Fruit fly (Drosophila melanogaster): ENCODE results near the gene Pgant8.

Pgant8 gene

DNA sequence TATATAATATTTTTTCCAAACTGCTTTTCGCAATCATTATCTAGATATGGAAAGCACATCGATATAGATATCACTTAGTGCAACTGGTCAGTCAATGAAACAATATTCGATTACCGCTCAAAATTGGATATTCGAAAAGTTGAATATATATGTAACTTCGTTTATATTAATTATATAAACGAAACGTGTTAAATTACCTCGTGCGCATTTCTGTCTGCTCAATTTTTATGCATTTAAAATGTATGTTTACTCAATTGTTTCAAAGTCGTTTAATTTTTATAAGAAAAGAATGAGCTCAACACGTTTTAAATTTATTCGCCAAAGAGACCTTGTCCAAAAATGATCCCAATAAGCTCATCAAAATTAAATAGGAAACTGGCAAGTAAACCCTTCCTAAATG is 33.1 kb upstream of the Pgant8 start, which contains the start of gene CG43084:
Gene CG43084 (plus strand): TSS at position 301 of the 400 bp plus-strand sequence.
- TF ChIP-seq pan (optimal IDR thresholded peaks at IDR 0.05) (no peak), Dll (optimal IDR thresholded peaks at IDR 0.05) (no peak), CG8478 (optimal IDR thresholded peaks at IDR 0.05) (no peak), EcR (GFP tag; optimal IDR thresholded peaks at IDR 0.05) (no peak), psq (optimal IDR thresholded peaks at IDR 0.05) (no peak)

- TF ChIP-seq EcR (GFP tag; optimal IDR thresholded peaks at IDR 0.05) (no peak), psq (optimal IDR thresholded peaks at IDR 0.05) (no peak), CG8478 (optimal IDR thresholded peaks at IDR 0.05) (no peak), Dll (optimal IDR thresholded peaks at IDR 0.05) (no peak), usp (GFP tag; optimal IDR thresholded peaks at IDR 0.05) (no peak), pan (optimal IDR thresholded peaks at IDR 0.05) (no peak)
Measured at dm6 chr3L:15652154-15652553, 31.5 kb upstream of the Pgant8 start, which contains the start of the genes Eig71Ec and Eig71Ed. Gene Eig71Ec, minus strand, starts transcription at chr3L:15652254. Gene Eig71Ed, plus strand, starts transcription at chr3L:15652537.

dm6 chr3L:15655910-15656309 is 27.8 kb upstream of the Pgant8 start, which contains the start of gene Eig71Ee:
Gene Eig71Ee, minus strand, starts transcription at chr3L:15656010.
- TF ChIP-seq Dll (optimal IDR thresholded peaks at IDR 0.05) (no peak), pan (optimal IDR thresholded peaks at IDR 0.05) (no peak), CG8478 (optimal IDR thresholded peaks at IDR 0.05) (no peak), usp (GFP tag; optimal IDR thresholded peaks at IDR 0.05) (no peak), EcR (GFP tag; optimal IDR thresholded peaks at IDR 0.05) (no peak), psq (optimal IDR thresholded peaks at IDR 0.05) (no peak)

dm6 chr3L:15657290-15657689 is 26.4 kb upstream of the Pgant8 start, which contains the start of the genes Eig71Ef and Eig71Eg:
Gene Eig71Ef, minus strand, starts transcription at chr3L:15657390.
Gene Eig71Eg, plus strand, starts transcription at chr3L:15657628.
- TF ChIP-seq pan (optimal IDR thresholded peaks at IDR 0.05) (no peak), CG8478 (optimal IDR thresholded peaks at IDR 0.05) (no peak), psq (optimal IDR thresholded peaks at IDR 0.05) (no peak), Dll (optimal IDR thresholded peaks at IDR 0.05) (no peak), usp (GFP tag; optimal IDR thresholded peaks at IDR 0.05) (no peak), EcR (GFP tag; optimal IDR thresholded peaks at IDR 0.05) (no peak)

- no peak for TF ChIP-seq psq (optimal IDR thresholded peaks at IDR 0.05)
- no peak for TF ChIP-seq CG8478 (optimal IDR thresholded peaks at IDR 0.05)
- TF ChIP-seq Dll (optimal IDR thresholded peaks at IDR 0.05): no peak
- no peak for TF ChIP-seq pan (optimal IDR thresholded peaks at IDR 0.05)
Measured at dm6 chr3L:15659341-15659740, 24.3 kb upstream of the Pgant8 start, which contains the start of the genes Eig71Eh and Eig71Ei. Gene Eig71Eh, minus strand, starts transcription at chr3L:15659441. Gene Eig71Ei, plus strand, starts transcription at chr3L:15659707.

dm6 chr3L:15660915-15661314 is 22.8 kb upstream of the Pgant8 start, which contains the start of the genes Eig71Ej and Eig71Ek:
Gene Eig71Ej, minus strand, starts transcription at chr3L:15661015.
Gene Eig71Ek, plus strand, starts transcription at chr3L:15661248.
- TF ChIP-seq usp (GFP tag; optimal IDR thresholded peaks at IDR 0.05) (no peak), Dll (optimal IDR thresholded peaks at IDR 0.05) (no peak), EcR (GFP tag; optimal IDR thresholded peaks at IDR 0.05) (no peak), pan (optimal IDR thresholded peaks at IDR 0.05) (no peak), psq (optimal IDR thresholded peaks at IDR 0.05) (no peak), CG8478 (optimal IDR thresholded peaks at IDR 0.05) (no peak)

- no peak for TF ChIP-seq EcR (GFP tag; optimal IDR thresholded peaks at IDR 0.05)
- no peak for TF ChIP-seq CG8478 (optimal IDR thresholded peaks at IDR 0.05)
- no peak for TF ChIP-seq Dll (optimal IDR thresholded peaks at IDR 0.05)
Measured at dm6 chr3L:15661567-15661966, 22.1 kb upstream of the Pgant8 start, which contains the start of gene CG43082. Gene CG43082, plus strand, starts transcription at chr3L:15661867.

dm6 chr3L:15662510-15662909 is 21.2 kb upstream of the Pgant8 start:
- TF ChIP-seq pan (optimal IDR thresholded peaks at IDR 0.05) (no peak), CG8478 (optimal IDR thresholded peaks at IDR 0.05) (no peak), psq (optimal IDR thresholded peaks at IDR 0.05) (no peak), EcR (GFP tag; optimal IDR thresholded peaks at IDR 0.05) (no peak), usp (GFP tag; optimal IDR thresholded peaks at IDR 0.05) (no peak), Dll (optimal IDR thresholded peaks at IDR 0.05) (no peak)

dm6 chr3L:15664199-15664794 is 19.4 kb upstream of the Pgant8 start:
- TF ChIP-seq usp (GFP tag; optimal IDR thresholded peaks at IDR 0.05) (no peak), psq (optimal IDR thresholded peaks at IDR 0.05) (no peak), EcR (GFP tag; optimal IDR thresholded peaks at IDR 0.05) (no peak), Dll (optimal IDR thresholded peaks at IDR 0.05) (no peak), pan (optimal IDR thresholded peaks at IDR 0.05) (no peak), CG8478 (optimal IDR thresholded peaks at IDR 0.05) (no peak)

- no peak for TF ChIP-seq EcR (GFP tag; optimal IDR thresholded peaks at IDR 0.05)
- no peak for TF ChIP-seq usp (GFP tag; optimal IDR thresholded peaks at IDR 0.05)
- TF ChIP-seq Dll (optimal IDR thresholded peaks at IDR 0.05): no peak
- no peak for TF ChIP-seq psq (optimal IDR thresholded peaks at IDR 0.05)
- no peak for TF ChIP-seq CG8478 (optimal IDR thresholded peaks at IDR 0.05)
- no peak for TF ChIP-seq pan (optimal IDR thresholded peaks at IDR 0.05)
Measured at dm6 chr3L:15665741-15666140, 17.9 kb upstream of the Pgant8 start.

DNA sequence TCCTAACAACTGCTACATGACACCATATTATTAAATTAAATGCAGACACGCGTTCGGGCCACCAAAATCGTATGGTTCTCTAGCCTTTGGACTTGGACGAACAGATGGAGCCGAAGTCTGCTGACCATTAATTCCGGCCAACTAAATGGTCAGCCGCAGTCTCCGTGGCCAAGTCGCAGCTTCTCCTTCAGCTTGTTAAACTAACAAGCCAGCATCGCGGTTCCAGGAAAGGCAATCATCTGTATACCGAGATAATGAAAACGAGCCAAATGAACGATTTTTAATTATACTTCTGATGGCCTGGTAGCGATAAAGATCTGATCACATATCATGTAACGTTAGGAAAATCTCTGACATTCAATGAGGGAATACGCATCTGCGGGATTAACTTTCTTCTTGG is 13.7 kb upstream of the Pgant8 start:
- TF ChIP-seq pan (optimal IDR thresholded peaks at IDR 0.05) (no peak), EcR (GFP tag; optimal IDR thresholded peaks at IDR 0.05) (no peak), CG8478 (optimal IDR thresholded peaks at IDR 0.05) (no peak), usp (GFP tag; optimal IDR thresholded peaks at IDR 0.05) (no peak), psq (optimal IDR thresholded peaks at IDR 0.05) (no peak), Dll (optimal IDR thresholded peaks at IDR 0.05) (no peak)

DNA sequence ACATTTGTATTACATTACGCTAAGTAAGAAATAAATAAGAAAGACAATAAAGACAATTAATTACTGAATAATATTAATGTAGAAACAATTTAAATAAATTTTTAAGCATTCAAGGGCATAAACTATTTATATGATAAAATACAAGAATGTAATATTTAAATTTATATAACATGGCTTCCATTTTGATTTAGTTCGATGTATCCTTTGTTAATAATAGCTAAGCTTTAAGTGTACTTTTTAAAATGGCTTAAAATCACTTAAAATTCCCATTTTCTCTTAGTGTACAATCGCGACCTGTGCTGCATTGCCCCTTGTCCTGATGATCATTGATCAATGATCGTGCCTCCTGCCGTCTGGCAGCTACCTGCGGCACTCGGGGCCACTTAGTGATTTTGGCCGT is 13.2 kb upstream of the Pgant8 start:
- TF ChIP-seq usp (GFP tag; optimal IDR thresholded peaks at IDR 0.05): no peak
- no peak for TF ChIP-seq Dll (optimal IDR thresholded peaks at IDR 0.05)
- no peak for TF ChIP-seq CG8478 (optimal IDR thresholded peaks at IDR 0.05)
- no peak for TF ChIP-seq pan (optimal IDR thresholded peaks at IDR 0.05)
- no peak for TF ChIP-seq psq (optimal IDR thresholded peaks at IDR 0.05)
- TF ChIP-seq EcR (GFP tag; optimal IDR thresholded peaks at IDR 0.05): no peak
